Worm (Caenorhabditis elegans): ENCODE measurements around the gene C50F4.9.
A peak's percentile ranks its signal among the peaks of the same experiment; 100 is the strongest.

C50F4.9 gene

DNA sequence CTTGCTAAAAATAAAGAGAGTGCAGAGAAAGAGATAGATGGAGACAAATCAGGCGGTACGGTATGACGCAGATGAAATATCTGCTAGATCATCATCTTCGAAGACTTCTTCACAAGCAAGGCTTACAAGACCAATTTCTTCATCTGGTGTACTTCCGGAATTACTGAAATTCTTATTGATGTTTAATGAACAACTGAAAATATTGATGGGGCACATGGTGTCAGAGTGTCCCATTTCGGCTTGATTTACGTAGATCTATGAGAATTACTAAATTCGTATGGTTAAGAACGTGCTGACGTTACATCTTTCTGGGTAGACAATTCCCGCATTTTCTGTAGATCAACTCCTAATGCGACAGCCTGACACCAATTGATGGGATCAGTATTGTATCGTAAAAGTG, 32.7 kb upstream of the C50F4.9 start:
- TF ChIP-seq zag-1 (tag; optimal IDR thresholded peaks at IDR 0.05) (no peak), ceh-82 (tag; optimal IDR thresholded peaks at IDR 0.05) (no peak), aly-2 (tag; optimal IDR thresholded peaks at IDR 0.05) (no peak), crh-2 (tag; optimal IDR thresholded peaks at IDR 0.05) (no peak), nhr-77 (tag; optimal IDR thresholded peaks at IDR 0.05) (no peak), nhr-237 (tag; optimal IDR thresholded peaks at IDR 0.05) (no peak), ceh-16 (tag; optimal IDR thresholded peaks at IDR 0.05) (no peak), ztf-1 (GFP tag; conservative IDR thresholded peaks at IDR 0.05) (no peak), mbf-1 (tag; optimal IDR thresholded peaks at IDR 0.05) (no peak), nhr-6 (tag; optimal IDR thresholded peaks at IDR 0.05) (no peak), alr-1 (tag; optimal IDR thresholded peaks at IDR 0.05) (no peak)

ce11 chrV:9550313-9550712, 26.3 kb upstream of the C50F4.9 start, which contains the start of gene ehbp-1:
Gene ehbp-1 (plus strand): TSS chrV:9550644.
- peak; percentile 29 for TF ChIP-seq sma-9 (GFP tag; optimal IDR thresholded peaks at IDR 0.05)
- TF ChIP-seq sma-9 (tag; optimal IDR thresholded peaks at IDR 0.05) = no peak
- no peak for TF ChIP-seq nhr-23 (tag; optimal IDR thresholded peaks at IDR 0.05)
- peak; percentile 40 for TF ChIP-seq unc-55 (GFP tag; optimal IDR thresholded peaks at IDR 0.05)
- TF ChIP-seq lsy-2 (tag; optimal IDR thresholded peaks at IDR 0.05) = peak in 1 of 2 experiments; percentile 3
- no peak for TF ChIP-seq ceh-82 (tag; optimal IDR thresholded peaks at IDR 0.05)
- TF ChIP-seq C34F6.9 (tag; optimal IDR thresholded peaks at IDR 0.05) = peak; percentile 32

DNA sequence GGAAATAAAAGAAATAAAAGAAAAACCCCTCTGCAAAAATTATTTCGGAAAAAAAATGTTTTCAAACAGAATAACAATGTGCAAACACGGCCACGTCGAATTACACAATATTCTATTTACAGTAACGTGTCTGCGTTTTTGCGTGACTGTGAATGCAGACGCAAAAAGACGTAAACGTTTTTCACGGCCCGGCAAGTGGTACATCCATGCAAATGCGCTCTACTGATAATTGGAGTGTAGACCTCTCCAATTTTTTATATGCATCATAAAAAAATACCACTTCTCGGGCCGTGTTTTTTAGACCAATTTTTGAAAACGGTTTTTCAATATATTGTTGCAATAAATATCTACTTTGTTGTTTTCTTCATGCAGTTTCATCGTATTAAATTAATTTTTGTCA, 25.5 kb upstream of the C50F4.9 start, which contains the start of gene nstp-10:
Gene nstp-10, minus strand, starts transcription at position 378 of the 400 bp plus-strand sequence.
- TF ChIP-seq F13H6.1 (tag; optimal IDR thresholded peaks at IDR 0.05) (no peak), gmeb-1 (tag; optimal IDR thresholded peaks at IDR 0.05) (peak; percentile 7), lin-13 (GFP tag; optimal IDR thresholded peaks at IDR 0.05) (peak; percentile 36), crh-2 (tag; optimal IDR thresholded peaks at IDR 0.05) (peak; percentile 19), unc-55 (GFP tag; optimal IDR thresholded peaks at IDR 0.05) (peak; percentile 69), nhr-11 (tag; optimal IDR thresholded peaks at IDR 0.05) (no peak), lsy-2 (tag; optimal IDR thresholded peaks at IDR 0.05) (peak; percentile 3 to 78), ceh-16 (tag; optimal IDR thresholded peaks at IDR 0.05) (no peak), mdl-1 (tag; optimal IDR thresholded peaks at IDR 0.05) (no peak), nhr-25 (tag; optimal IDR thresholded peaks at IDR 0.05) (no peak), R02D3.7 (tag; optimal IDR thresholded peaks at IDR 0.05) (no peak), fos-1 (tag; optimal IDR thresholded peaks at IDR 0.05) (peak; percentile 12), nhr-129 (tag; optimal IDR thresholded peaks at IDR 0.05) (peak; percentile 55), nhr-21 (tag; optimal IDR thresholded peaks at IDR 0.05) (no peak), ceh-82 (tag; optimal IDR thresholded peaks at IDR 0.05) (no peak), C34F6.9 (tag; optimal IDR thresholded peaks at IDR 0.05) (peak; percentile 37), nhr-23 (tag; optimal IDR thresholded peaks at IDR 0.05) (no peak), ZK546.5 (tag; optimal IDR thresholded peaks at IDR 0.05) (no peak), ama-1 (optimal IDR thresholded peaks at IDR 0.05) (no peak)

DNA sequence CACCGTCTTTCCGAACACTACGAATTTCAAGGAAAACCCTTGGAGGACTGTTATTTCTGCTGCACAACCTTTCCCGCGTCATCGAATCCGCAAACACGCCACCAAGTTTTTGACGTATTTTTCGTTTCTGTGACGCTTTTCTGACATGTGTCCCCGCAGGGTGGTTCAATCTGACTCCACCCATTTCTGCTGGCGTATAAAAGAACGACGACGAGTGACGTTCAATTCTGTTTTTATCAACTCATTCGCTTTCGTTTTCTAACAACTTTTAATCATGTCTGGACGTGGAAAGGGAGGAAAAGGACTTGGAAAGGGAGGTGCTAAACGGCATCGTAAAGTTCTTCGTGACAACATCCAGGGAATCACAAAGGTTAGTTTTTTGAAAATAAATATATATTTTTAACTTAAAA, 22.9 kb upstream of the C50F4.9 start, which contains the start of gene his-37:
Gene his-37, plus strand, starts transcription at position 246 of the 410 bp plus-strand sequence.
- peak; percentile 71 for TF ChIP-seq nhr-12 (tag; optimal IDR thresholded peaks at IDR 0.05)
- peak; percentile 98 for TF ChIP-seq unc-55 (GFP tag; optimal IDR thresholded peaks at IDR 0.05)
- peak; percentile 100 for TF ChIP-seq C34F6.9 (tag; optimal IDR thresholded peaks at IDR 0.05)
- TF ChIP-seq blmp-1 (tag; optimal IDR thresholded peaks at IDR 0.05; ENCODE audit: insufficient read depth) = peak; percentile 95
- no peak for TF ChIP-seq mbf-1 (tag; optimal IDR thresholded peaks at IDR 0.05)
- peak; percentile 94 to 97 for TF ChIP-seq lsy-2 (tag; optimal IDR thresholded peaks at IDR 0.05)
- peak; percentile 98 for TF ChIP-seq sma-9 (GFP tag; optimal IDR thresholded peaks at IDR 0.05)
- no peak for TF ChIP-seq sma-9 (tag; optimal IDR thresholded peaks at IDR 0.05)
- TF ChIP-seq nhr-129 (tag; optimal IDR thresholded peaks at IDR 0.05) = peak; percentile 99
- TF ChIP-seq gmeb-1 (tag; optimal IDR thresholded peaks at IDR 0.05) = peak; percentile 95
- peak; percentile 91 for TF ChIP-seq skn-1 (tag; optimal IDR thresholded peaks at IDR 0.05)
- peak; percentile 99 for TF ChIP-seq sem-4 (tag; optimal IDR thresholded peaks at IDR 0.05)
- TF ChIP-seq peb-1 (tag; optimal IDR thresholded peaks at IDR 0.05) = no peak
- peak; percentile 99 for TF ChIP-seq nhr-21 (tag; optimal IDR thresholded peaks at IDR 0.05)
- peak; percentile 98 for TF ChIP-seq F13H6.1 (tag; optimal IDR thresholded peaks at IDR 0.05)
- TF ChIP-seq mdl-1 (tag; optimal IDR thresholded peaks at IDR 0.05) = peak; percentile 90 to 92
- TF ChIP-seq mab-5 (tag; optimal IDR thresholded peaks at IDR 0.05) = peak; percentile 94
- peak; percentile 100 for TF ChIP-seq crh-2 (tag; optimal IDR thresholded peaks at IDR 0.05)
- peak; percentile 91 for TF ChIP-seq nhr-10 (tag; optimal IDR thresholded peaks at IDR 0.05)
- no peak for TF ChIP-seq elt-1 (tag; optimal IDR thresholded peaks at IDR 0.05)
- TF ChIP-seq Y55F3AM.14 (GFP tag; optimal IDR thresholded peaks at IDR 0.05) = peak; percentile 98
- TF ChIP-seq nhr-77 (tag; optimal IDR thresholded peaks at IDR 0.05) = peak; percentile 92
- peak; percentile 98 for TF ChIP-seq ztf-4 (tag; optimal IDR thresholded peaks at IDR 0.05)
- TF ChIP-seq zag-1 (tag; optimal IDR thresholded peaks at IDR 0.05) = peak; percentile 98
- TF ChIP-seq nhr-11 (tag; optimal IDR thresholded peaks at IDR 0.05) = peak; percentile 67
- TF ChIP-seq egl-27 (tag; optimal IDR thresholded peaks at IDR 0.05) = peak; percentile 96
- peak; percentile 100 for TF ChIP-seq sma-3 (GFP tag; optimal IDR thresholded peaks at IDR 0.05)
- peak; percentile 80 for TF ChIP-seq ZK546.5 (tag; optimal IDR thresholded peaks at IDR 0.05)
- TF ChIP-seq dmd-4 (tag; optimal IDR thresholded peaks at IDR 0.05) = peak; percentile 66
- no peak for TF ChIP-seq aly-2 (tag; optimal IDR thresholded peaks at IDR 0.05)
- no peak for TF ChIP-seq ztf-1 (GFP tag; conservative IDR thresholded peaks at IDR 0.05)
- TF ChIP-seq lin-11 (tag; optimal IDR thresholded peaks at IDR 0.05) = peak; percentile 98
- peak; percentile 89 for TF ChIP-seq ama-1 (optimal IDR thresholded peaks at IDR 0.05)
- TF ChIP-seq nhr-23 (tag; optimal IDR thresholded peaks at IDR 0.05) = no peak
- TF ChIP-seq elt-3 (tag; optimal IDR thresholded peaks at IDR 0.05) = no peak
- peak; percentile 41 for TF ChIP-seq unc-39 (tag; optimal IDR thresholded peaks at IDR 0.05)
- no peak for TF ChIP-seq alr-1 (tag; optimal IDR thresholded peaks at IDR 0.05)

Measured in whole organism, L2 larva.